Worm (Caenorhabditis elegans) whole organism, L3 larva: ENCODE measurements around the gene mig-38.

Experiments used
- ceh-16 ChIP-seq: sonication (generic microtip); optimal IDR thresholded peaks from 2 replicates; lab custom pipeline; 2017; ENCODE audit warnings: missing biosample characterization, missing genetic modification characterization
- elt-3 ChIP-seq, 3 experiments: fragments of 150-350 bp in 1 of 3; sonication (generic microtip) in 2 of 3; optimal IDR thresholded peaks; 2 replicates in 2 of 3; 4 replicates in 1 of 3; lab custom pipeline; 2014 to 2017; ENCODE audit warnings: missing biosample characterization in 3 of 3, missing genetic modification characterization in 3 of 3
- fos-1 ChIP-seq: fragments of 150-350 bp; optimal IDR thresholded peaks from 2 replicates; lab custom pipeline; 2014; ENCODE audit warnings: missing biosample characterization, missing genetic modification characterization
- snpc-4 ChIP-seq: fragments of 150-350 bp; optimal IDR thresholded peaks from 2 replicates; lab custom pipeline; 2014; ENCODE audit warnings: missing biosample characterization, missing genetic modification characterization
- unc-62 ChIP-seq: fragments of 150-350 bp; sonication (generic microtip); optimal IDR thresholded peaks from 4 replicates; lab custom pipeline; 2014; ENCODE audit warnings: missing biosample characterization, missing genetic modification reagents, missing genetic modification characterization
- ztf-4 ChIP-seq: fragments of 150-350 bp; optimal IDR thresholded peaks from 2 replicates; lab custom pipeline; 2014; ENCODE audit warnings: missing biosample characterization, missing genetic modification characterization

ce11 chrIV:11603265-11603840 is 9.3 kb downstream of the mig-38 start:
- TF ChIP-seq snpc-4 (no peak), unc-62 (no peak), ceh-16 (tag; lab: Kevin White, UChicago) (no peak), elt-3 (tag; optimal IDR thresholded peaks at IDR 0.05; lab: Kevin White, UChicago) (no peak), fos-1 (tag; lab: Kevin White, UChicago) (no peak), ztf-4 (no peak)
